Worm (Caenorhabditis elegans): ENCODE data around the gene srh-201.

srh-201 gene

ce11 chrV:8990194-8990649 lies 23.4 kb downstream of the srh-201 start, which contains the start of gene F59E11.7:
TSS of gene F59E11.7 (plus strand) at chrV:8990244.
- TF ChIP-seq flt-1 (GFP tag; IDR thresholded peaks at IDR 0.05) (no peak), T22C8.4 (GFP tag; IDR thresholded peaks at IDR 0.05) (no peak), ztf-29 (GFP tag; IDR thresholded peaks at IDR 0.05) (no peak), ztf-23 (GFP tag; IDR thresholded peaks at IDR 0.05) (no peak), cog-1 (tag; optimal IDR thresholded peaks at IDR 0.05) (no peak), klf-2 (GFP tag; conservative IDR thresholded peaks at IDR 0.05) (no peak), med-1 (GFP tag; optimal IDR thresholded peaks at IDR 0.05; ENCODE audit: insufficient read depth) (no peak), ref-1 (GFP tag; conservative IDR thresholded peaks at IDR 0.05) (no peak), tab-1 (GFP tag; IDR thresholded peaks at IDR 0.05) (no peak)

DNA sequence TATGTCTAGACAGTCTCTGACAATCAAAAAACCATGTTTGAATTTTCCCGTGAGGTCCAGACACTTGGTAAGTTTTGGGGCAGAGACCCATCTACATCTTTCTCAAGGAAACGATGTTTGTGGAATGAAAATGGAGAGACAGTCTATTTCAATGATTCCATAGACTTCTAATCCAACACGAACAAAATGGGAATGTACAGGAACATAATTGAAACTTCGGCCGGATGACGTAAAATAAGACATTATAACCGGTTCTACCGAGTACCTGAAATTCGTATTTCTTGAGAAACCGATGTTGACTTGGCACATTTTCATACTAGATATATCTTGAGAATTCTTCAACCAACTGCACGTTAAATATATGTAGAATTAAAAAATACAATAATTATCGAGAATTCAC lies 25.6 kb downstream of the srh-201 start, which contains the start of gene str-87:
TSS of gene str-87 (minus strand) at position 101 of the 400 bp plus-strand sequence.
- no peak for TF ChIP-seq flt-1 (GFP tag; IDR thresholded peaks at IDR 0.05)

DNA sequence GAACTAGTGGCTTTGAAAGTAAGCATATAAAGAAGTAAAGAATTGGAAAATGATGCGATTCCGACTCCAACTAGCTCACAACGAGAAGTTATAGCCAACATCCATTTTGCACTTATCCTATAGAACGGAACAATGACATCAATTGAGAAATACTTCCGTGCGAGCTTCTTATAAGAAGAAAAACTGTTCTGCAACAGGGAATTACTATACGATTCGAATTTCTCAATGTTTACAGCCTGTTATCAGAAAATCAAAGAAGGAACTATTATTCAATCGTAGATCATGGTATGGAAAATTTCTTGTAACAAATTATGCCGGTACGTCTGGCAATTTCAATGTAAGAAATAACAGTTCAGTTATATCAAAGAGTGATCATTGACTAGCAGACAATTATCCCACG lies 27.9 kb downstream of the srh-201 start, which contains the start of gene str-85:
TSS of gene str-85 (minus strand) at position 101 of the 400 bp plus-strand sequence.
- no peak for TF ChIP-seq ztf-23 (GFP tag; IDR thresholded peaks at IDR 0.05)
- TF ChIP-seq ref-1 (GFP tag; conservative IDR thresholded peaks at IDR 0.05), result no peak
- no peak for TF ChIP-seq T22C8.4 (GFP tag; IDR thresholded peaks at IDR 0.05)
- TF ChIP-seq tab-1 (GFP tag; IDR thresholded peaks at IDR 0.05), result no peak

DNA sequence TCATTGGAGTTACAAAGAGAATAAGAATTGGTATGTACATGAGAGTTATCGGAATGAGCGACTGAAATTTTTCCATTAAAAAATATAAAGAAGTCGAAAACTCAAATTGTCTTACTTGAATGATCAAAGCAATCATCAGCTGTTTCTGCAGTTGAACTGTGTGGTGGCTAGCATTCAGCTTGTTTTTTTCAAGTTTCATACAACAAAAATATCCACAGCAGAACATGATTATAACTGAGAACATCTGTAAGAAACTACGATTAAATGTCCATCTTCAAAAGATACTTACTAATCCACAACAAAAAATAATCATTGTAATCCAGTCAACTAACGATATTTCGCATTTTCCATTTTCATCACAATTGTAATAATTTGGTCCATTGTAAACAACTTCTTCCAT lies 28.9 kb downstream of the srh-201 start:
- TF ChIP-seq T22C8.4 (GFP tag; IDR thresholded peaks at IDR 0.05), result no peak
- no peak for TF ChIP-seq flt-1 (GFP tag; IDR thresholded peaks at IDR 0.05)
- TF ChIP-seq ztf-23 (GFP tag; IDR thresholded peaks at IDR 0.05), result no peak
- no peak for TF ChIP-seq cog-1 (tag; optimal IDR thresholded peaks at IDR 0.05)
- no peak for TF ChIP-seq ztf-29 (GFP tag; IDR thresholded peaks at IDR 0.05)
- no peak for TF ChIP-seq ref-1 (GFP tag; conservative IDR thresholded peaks at IDR 0.05)
- TF ChIP-seq klf-2 (GFP tag; conservative IDR thresholded peaks at IDR 0.05), result no peak
- TF ChIP-seq tab-1 (GFP tag; IDR thresholded peaks at IDR 0.05), result no peak
- TF ChIP-seq med-1 (GFP tag; optimal IDR thresholded peaks at IDR 0.05; ENCODE audit: insufficient read depth), result no peak

ce11 chrV:8983604-8984003 lies 30.1 kb downstream of the srh-201 start, which contains the start of gene str-86:
TSS of gene str-86 (minus strand) at chrV:8983704.
- no peak for TF ChIP-seq T22C8.4 (GFP tag; IDR thresholded peaks at IDR 0.05)
- no peak for TF ChIP-seq tab-1 (GFP tag; IDR thresholded peaks at IDR 0.05)
- no peak for TF ChIP-seq ztf-23 (GFP tag; IDR thresholded peaks at IDR 0.05)
- TF ChIP-seq flt-1 (GFP tag; IDR thresholded peaks at IDR 0.05), result no peak
- no peak for TF ChIP-seq cog-1 (tag; optimal IDR thresholded peaks at IDR 0.05)
- no peak for TF ChIP-seq ztf-29 (GFP tag; IDR thresholded peaks at IDR 0.05)

DNA sequence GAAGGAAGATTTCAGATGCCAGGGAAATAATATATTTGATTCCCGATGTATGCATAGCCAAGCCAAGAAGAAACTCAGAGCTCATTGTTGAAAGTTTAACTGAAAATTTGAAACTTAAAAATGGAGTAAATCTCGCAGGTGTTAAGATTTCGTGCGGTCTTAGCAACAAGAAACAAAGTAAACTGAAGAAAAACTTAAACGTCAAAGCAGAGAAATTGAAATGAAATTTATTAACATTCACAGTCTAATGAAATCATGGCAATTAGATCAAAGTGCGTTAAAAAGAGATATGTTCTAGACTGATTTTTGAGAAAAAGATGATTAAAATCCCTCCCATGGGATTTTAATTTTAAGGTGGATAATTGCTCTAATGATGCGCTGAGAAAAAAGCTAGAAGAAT lies 32.8 kb downstream of the srh-201 start, which contains the start of gene str-84:
TSS of gene str-84 (minus strand) at position 101 of the 400 bp plus-strand sequence.
- TF ChIP-seq klf-2 (GFP tag; conservative IDR thresholded peaks at IDR 0.05) (no peak), med-1 (GFP tag; optimal IDR thresholded peaks at IDR 0.05; ENCODE audit: insufficient read depth) (no peak), tab-1 (GFP tag; IDR thresholded peaks at IDR 0.05) (no peak), T22C8.4 (GFP tag; IDR thresholded peaks at IDR 0.05) (no peak), ztf-29 (GFP tag; IDR thresholded peaks at IDR 0.05) (no peak), cog-1 (tag; optimal IDR thresholded peaks at IDR 0.05) (no peak), flt-1 (GFP tag; IDR thresholded peaks at IDR 0.05) (no peak), ref-1 (GFP tag; conservative IDR thresholded peaks at IDR 0.05) (no peak), ztf-23 (GFP tag; IDR thresholded peaks at IDR 0.05) (no peak)

- no peak for TF ChIP-seq klf-2 (GFP tag; conservative IDR thresholded peaks at IDR 0.05)
- no peak for TF ChIP-seq ref-1 (GFP tag; conservative IDR thresholded peaks at IDR 0.05)
- TF ChIP-seq med-1 (GFP tag; optimal IDR thresholded peaks at IDR 0.05; ENCODE audit: insufficient read depth), result no peak
- TF ChIP-seq ztf-23 (GFP tag; IDR thresholded peaks at IDR 0.05), result no peak
- no peak for TF ChIP-seq ztf-29 (GFP tag; IDR thresholded peaks at IDR 0.05)
- no peak for TF ChIP-seq T22C8.4 (GFP tag; IDR thresholded peaks at IDR 0.05)
- TF ChIP-seq tab-1 (GFP tag; IDR thresholded peaks at IDR 0.05), result no peak
- no peak for TF ChIP-seq flt-1 (GFP tag; IDR thresholded peaks at IDR 0.05)
- TF ChIP-seq cog-1 (tag; optimal IDR thresholded peaks at IDR 0.05), result no peak
These were observed 35.8 kb downstream of the srh-201 start for ce11 chrV:8977895-8978294.

DNA sequence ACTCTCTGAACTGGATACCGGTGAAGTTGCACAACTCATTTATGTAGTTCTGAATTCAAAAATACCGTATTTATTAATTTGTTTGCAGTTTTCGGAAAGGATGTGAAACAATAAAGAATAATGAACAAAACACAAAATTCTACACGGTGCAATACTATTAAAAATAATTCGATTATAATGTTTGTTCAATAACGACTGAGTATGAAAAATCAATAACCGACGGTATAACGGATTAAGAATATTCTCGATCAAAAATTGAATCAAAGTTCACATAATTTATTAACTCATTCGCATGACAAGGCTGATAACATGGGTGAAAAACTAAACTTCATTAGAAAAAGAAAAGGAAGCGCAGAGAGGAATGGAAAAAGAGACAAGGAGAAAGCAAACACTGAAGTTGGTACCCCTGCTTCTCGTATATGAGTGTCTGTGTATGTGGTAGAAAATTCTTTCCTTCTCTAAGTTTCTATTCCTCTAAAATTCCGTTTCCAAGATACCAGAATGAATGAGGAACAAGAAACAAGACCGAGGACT lies 38.7 kb downstream of the srh-201 start, which contains the start of gene nhr-143:
TSS of gene nhr-143 (minus strand) at position 51 of the 534 bp plus-strand sequence.
- TF ChIP-seq klf-2 (GFP tag; conservative IDR thresholded peaks at IDR 0.05) (no peak), ref-1 (GFP tag; conservative IDR thresholded peaks at IDR 0.05) (no peak), flt-1 (GFP tag; IDR thresholded peaks at IDR 0.05) (no peak), tab-1 (GFP tag; IDR thresholded peaks at IDR 0.05) (no peak), ztf-29 (GFP tag; IDR thresholded peaks at IDR 0.05) (no peak), cog-1 (tag; optimal IDR thresholded peaks at IDR 0.05) (no peak), T22C8.4 (GFP tag; IDR thresholded peaks at IDR 0.05) (no peak), ztf-23 (GFP tag; IDR thresholded peaks at IDR 0.05) (no peak), med-1 (GFP tag; optimal IDR thresholded peaks at IDR 0.05; ENCODE audit: insufficient read depth) (no peak)

DNA sequence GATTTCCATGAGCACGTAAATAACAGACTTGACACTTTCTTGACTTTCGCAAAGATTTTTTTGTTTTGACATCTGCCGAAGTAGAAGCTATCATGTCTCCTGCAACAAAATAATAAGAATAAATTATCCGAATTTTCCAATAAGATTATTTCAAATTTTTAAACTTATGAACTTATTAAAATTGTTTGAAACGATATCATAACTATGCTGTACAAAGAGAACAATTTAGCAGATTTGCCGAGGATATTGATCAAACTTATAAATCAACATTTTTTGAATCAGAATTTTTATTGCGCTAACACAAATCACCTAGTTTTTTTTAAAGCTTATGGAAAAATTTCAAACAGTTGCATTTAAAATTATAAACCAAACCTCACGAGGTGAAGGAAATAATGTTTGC lies 41.4 kb downstream of the srh-201 start, which contains the start of gene nhr-195:
TSS of gene nhr-195 (minus strand) at position 101 of the 400 bp plus-strand sequence.
- TF ChIP-seq ztf-29 (GFP tag; IDR thresholded peaks at IDR 0.05) (no peak), cog-1 (tag; optimal IDR thresholded peaks at IDR 0.05) (no peak), med-1 (GFP tag; optimal IDR thresholded peaks at IDR 0.05; ENCODE audit: insufficient read depth) (no peak), T22C8.4 (GFP tag; IDR thresholded peaks at IDR 0.05) (no peak), ref-1 (GFP tag; conservative IDR thresholded peaks at IDR 0.05) (no peak), ztf-23 (GFP tag; IDR thresholded peaks at IDR 0.05) (no peak), flt-1 (GFP tag; IDR thresholded peaks at IDR 0.05) (no peak), klf-2 (GFP tag; conservative IDR thresholded peaks at IDR 0.05) (no peak), tab-1 (GFP tag; IDR thresholded peaks at IDR 0.05) (no peak)

DNA sequence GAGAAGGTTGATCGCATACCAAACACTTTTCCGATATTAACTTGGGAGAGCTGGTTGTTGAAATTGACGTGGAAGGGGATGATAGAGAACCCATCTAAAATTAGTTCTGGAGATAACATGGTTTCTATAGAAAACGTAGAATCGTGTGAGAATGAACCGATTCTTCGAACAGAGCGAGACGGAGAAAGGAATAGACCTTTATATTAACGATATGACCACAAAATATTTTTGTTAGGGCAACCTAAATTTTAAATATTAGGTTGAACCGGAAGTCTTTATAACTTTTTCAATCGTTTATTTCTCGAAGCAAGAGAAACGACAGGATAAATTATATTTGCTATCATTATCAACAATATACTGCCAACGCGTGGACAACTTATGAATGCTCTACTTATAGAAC lies 47.6 kb downstream of the srh-201 start, which contains the start of gene nhr-219:
TSS of gene nhr-219 (minus strand) at position 101 of the 400 bp plus-strand sequence.
- TF ChIP-seq med-1 (GFP tag; optimal IDR thresholded peaks at IDR 0.05; ENCODE audit: insufficient read depth) (no peak), ztf-23 (GFP tag; IDR thresholded peaks at IDR 0.05) (no peak), klf-2 (GFP tag; conservative IDR thresholded peaks at IDR 0.05) (no peak), T22C8.4 (GFP tag; IDR thresholded peaks at IDR 0.05) (no peak), flt-1 (GFP tag; IDR thresholded peaks at IDR 0.05) (no peak), tab-1 (GFP tag; IDR thresholded peaks at IDR 0.05) (no peak), cog-1 (tag; optimal IDR thresholded peaks at IDR 0.05) (no peak), ref-1 (GFP tag; conservative IDR thresholded peaks at IDR 0.05) (no peak), ztf-29 (GFP tag; IDR thresholded peaks at IDR 0.05) (no peak)

Measured in whole organism, midembryonic.